Worm (Caenorhabditis elegans) whole organism, young adult: ENCODE data around the gene C49C3.4.

Experiments used
- B0035.1 ChIP-seq: sonication (generic microtip); optimal IDR thresholded peaks from 2 replicates; lab custom pipeline; 2016; ENCODE audit warnings: missing genetic modification characterization, mild to moderate bottlenecking, missing compliant biosample characterization, missing genotype, missing genetic modification reagents
- C17E4.6 ChIP-seq: fragments of 200-800 bp; sonication (Bioruptor generic); IDR thresholded peaks from 2 replicates; pipeline ENCODE4 v1.3.6; 2022; ENCODE audit warnings: missing genetic modification reagents, missing genetic modification characterization, missing compliant biosample characterization
- F22D6.2 ChIP-seq: sonication (generic microtip); optimal IDR thresholded peaks from 2 replicates; lab custom pipeline; 2016; ENCODE audit warnings: mild to moderate bottlenecking, missing genetic modification characterization, missing compliant biosample characterization
- F33H1.4 ChIP-seq: fragments of 200-800 bp; sonication (Bioruptor generic); IDR thresholded peaks from 2 replicates; pipeline ENCODE4 v1.3.6; 2022; ENCODE audit warnings: missing genetic modification reagents, missing genetic modification characterization, missing compliant biosample characterization
- F49E8.2 ChIP-seq: sonication (generic microtip); optimal IDR thresholded peaks from 3 replicates; lab custom pipeline; 2017; ENCODE audit warnings: missing genetic modification characterization, mild to moderate bottlenecking, missing compliant biosample characterization, antibody characterized with exemption, moderate library complexity; ENCODE audit not compliant: insufficient read depth
- F52B5.7 ChIP-seq: sonication (generic microtip); optimal IDR thresholded peaks from 2 replicates; lab custom pipeline; 2016; ENCODE audit warnings: mild to moderate bottlenecking, missing genetic modification characterization, missing compliant biosample characterization
- F57A8.1 ChIP-seq: fragments of 200-800 bp; sonication (Bioruptor generic); optimal IDR thresholded peaks from 2 replicates; lab custom pipeline; 2018; ENCODE audit warnings: mild to moderate bottlenecking, missing genetic modification characterization, moderate library complexity, missing compliant biosample characterization
- Y53F4B.3 ChIP-seq: fragments of 200-800 bp; sonication (Bioruptor generic); IDR thresholded peaks from 2 replicates; pipeline ENCODE4 v1.3.6; 2022; ENCODE audit warnings: missing genetic modification reagents, missing genetic modification characterization, missing compliant biosample characterization
- Y56A3A.18 ChIP-seq: fragments of 200-800 bp; sonication (Bioruptor generic); IDR thresholded peaks from 2 replicates; pipeline ENCODE4 v1.3.6; 2022; ENCODE audit warnings: missing genetic modification reagents, missing genetic modification characterization, missing compliant biosample characterization
- ama-1 ChIP-seq, 3 experiments: fragments of 150-350 bp in 1 of 3; sonication (generic microtip) in 2 of 3; optimal IDR thresholded peaks; 2 replicates each; lab custom pipeline; 2014 to 2018; ENCODE audit warnings: missing biosample characterization in 2 of 3, missing genetic modification characterization in 2 of 3, missing genetic modification reagents in 2 of 3
- aptf-2 ChIP-seq: fragments of 200-800 bp; sonication (Bioruptor generic); conservative IDR thresholded peaks from 2 replicates; pipeline ENCODE4 v1.3.6; 2022; ENCODE audit warnings: missing genetic modification reagents, missing genetic modification characterization, missing compliant biosample characterization
- aptf-3 ChIP-seq: fragments of 200-800 bp; sonication (Bioruptor generic); IDR thresholded peaks from 2 replicates; pipeline ENCODE4 v1.3.6; 2022; ENCODE audit warnings: missing genetic modification characterization, missing compliant biosample characterization
- athp-1 ChIP-seq: sonication (generic microtip); optimal IDR thresholded peaks from 2 replicates; lab custom pipeline; 2017; ENCODE audit warnings: mild to moderate bottlenecking, missing genetic modification characterization, missing compliant biosample characterization
- attf-3 ChIP-seq: fragments of 200-800 bp; sonication (Bioruptor generic); conservative IDR thresholded peaks from 2 replicates; pipeline ENCODE4 v1.3.6; 2022; ENCODE audit warnings: missing genetic modification reagents, missing genetic modification characterization, missing compliant biosample characterization
- bed-1 ChIP-seq: fragments of 200-800 bp; sonication (Bioruptor generic); IDR thresholded peaks from 2 replicates; pipeline ENCODE4 v1.3.6; 2022; ENCODE audit warnings: missing genetic modification reagents, missing genetic modification characterization, missing compliant biosample characterization
- ccch-3 ChIP-seq: fragments of 200-800 bp; sonication (Bioruptor generic); optimal IDR thresholded peaks from 2 replicates; lab custom pipeline; 2018; ENCODE audit warnings: mild to moderate bottlenecking, missing genetic modification characterization, missing compliant biosample characterization
- cebp-1 ChIP-seq, 2 experiments: fragments of 200-800 bp in 1 of 2; sonication (Bioruptor generic) in 1 of 2; sonication (generic microtip) in 1 of 2; IDR thresholded peaks in 1 of 2; optimal IDR thresholded peaks in 1 of 2; 2 replicates each; pipeline versions ENCODE4 v1.3.6 to Lab custom; 2017 to 2022; ENCODE audit warnings: missing compliant biosample characterization in 2 of 2, missing genetic modification characterization in 2 of 2, mild to moderate bottlenecking in 1 of 2, missing genetic modification reagents in 1 of 2, moderate library complexity in 1 of 2
- ceh-40 ChIP-seq: fragments of 200-800 bp; sonication (Bioruptor generic); IDR thresholded peaks from 2 replicates; pipeline ENCODE4 v1.3.6; 2022; ENCODE audit warnings: missing genetic modification characterization, missing compliant biosample characterization
- chd-7 ChIP-seq: sonication (generic microtip); optimal IDR thresholded peaks from 2 replicates; lab custom pipeline; 2016; ENCODE audit warnings: mild to moderate bottlenecking, missing genetic modification characterization, moderate library complexity, missing compliant biosample characterization
- dpff-1 ChIP-seq: sonication (generic microtip); optimal IDR thresholded peaks from 2 replicates; lab custom pipeline; 2017; ENCODE audit warnings: mild to moderate bottlenecking, missing genetic modification characterization, missing compliant biosample characterization
- dpl-1 ChIP-seq: fragments of 150-350 bp; optimal IDR thresholded peaks from 2 replicates; lab custom pipeline; 2014; ENCODE audit warnings: missing biosample characterization, missing genetic modification reagents, missing genetic modification characterization
- egl-18 ChIP-seq: fragments of 200-800 bp; sonication (Bioruptor generic); IDR thresholded peaks from 2 replicates; pipeline ENCODE4 v1.3.6; 2022; ENCODE audit warnings: missing genetic modification reagents, missing genetic modification characterization, missing compliant biosample characterization
- egl-44 ChIP-seq: fragments of 200-800 bp; sonication (Bioruptor generic); IDR thresholded peaks from 2 replicates; pipeline ENCODE4 v1.3.6; 2022; ENCODE audit warnings: missing genetic modification reagents, missing genetic modification characterization, missing compliant biosample characterization
- egrh-3 ChIP-seq: fragments of 200-800 bp; sonication (Bioruptor generic); IDR thresholded peaks from 2 replicates; pipeline ENCODE4 v1.3.6; 2022; ENCODE audit warnings: missing genetic modification reagents, missing genetic modification characterization, missing compliant biosample characterization
- fkh-3 ChIP-seq: sonication (generic microtip); optimal IDR thresholded peaks from 2 replicates; lab custom pipeline; 2016; ENCODE audit warnings: mild to moderate bottlenecking, missing genetic modification characterization, missing compliant biosample characterization
- hlh-12 ChIP-seq: sonication (generic microtip); optimal IDR thresholded peaks from 2 replicates; lab custom pipeline; 2016; ENCODE audit warnings: missing genetic modification characterization, missing compliant biosample characterization
- hmg-1.2 ChIP-seq: fragments of 200-800 bp; sonication (Bioruptor generic); IDR thresholded peaks from 2 replicates; pipeline ENCODE4 v1.3.6; 2022; ENCODE audit warnings: missing genetic modification reagents, missing genetic modification characterization, missing compliant biosample characterization
- hrde-1 ChIP-seq: sonication (generic microtip); optimal IDR thresholded peaks from 2 replicates; lab custom pipeline; 2016; ENCODE audit warnings: missing genetic modification characterization, mild to moderate bottlenecking, missing compliant biosample characterization, moderate library complexity, missing genotype, missing genetic modification reagents, borderline replicate concordance
- lin-35 ChIP-seq, 3 experiments: fragments of 150-350 bp in 2 of 3; sonication (generic microtip) in 1 of 3; optimal IDR thresholded peaks; 2 replicates each; lab custom pipeline; 2014 to 2018; ENCODE audit warnings: missing biosample characterization in 3 of 3, missing genetic modification characterization in 3 of 3, missing genetic modification reagents in 3 of 3
- madf-6 ChIP-seq: fragments of 200-800 bp; sonication (Bioruptor generic); IDR thresholded peaks from 2 replicates; pipeline ENCODE4 v1.3.6; 2022; ENCODE audit warnings: missing genetic modification reagents, missing genetic modification characterization, missing compliant biosample characterization
- mxl-1 ChIP-seq: sonication (generic microtip); optimal IDR thresholded peaks from 2 replicates; lab custom pipeline; 2016; ENCODE audit warnings: missing genetic modification characterization, missing compliant biosample characterization
- nfya-2 ChIP-seq: fragments of 200-800 bp; sonication (Bioruptor generic); IDR thresholded peaks from 2 replicates; pipeline ENCODE4 v1.3.6; 2022; ENCODE audit warnings: missing genetic modification reagents, missing genetic modification characterization, missing compliant biosample characterization
- nhr-120 ChIP-seq: fragments of 200-800 bp; sonication (Bioruptor generic); IDR thresholded peaks from 2 replicates; pipeline ENCODE4 v1.3.6; 2022; ENCODE audit warnings: missing genetic modification characterization, missing compliant biosample characterization
- nhr-80 ChIP-seq: sonication (generic microtip); optimal IDR thresholded peaks from 2 replicates; lab custom pipeline; 2016; ENCODE audit warnings: missing genetic modification characterization, missing compliant biosample characterization
- rcor-1 ChIP-seq: fragments of 200-800 bp; sonication (Bioruptor generic); IDR thresholded peaks from 2 replicates; pipeline ENCODE4 v1.3.6; 2022; ENCODE audit warnings: missing genetic modification reagents, missing genetic modification characterization, missing compliant biosample characterization
- rec-8 ChIP-seq, 2 experiments: sonication (generic microtip); optimal IDR thresholded peaks; 2 replicates each; lab custom pipeline; 2016; ENCODE audit warnings: mild to moderate bottlenecking in 2 of 2, missing genetic modification characterization in 2 of 2, missing genetic modification reagents in 2 of 2, missing genotype in 2 of 2, missing biosample characterization in 1 of 2, missing compliant biosample characterization in 1 of 2, moderate library complexity in 1 of 2
- repo-1 ChIP-seq: sonication (generic microtip); optimal IDR thresholded peaks from 2 replicates; lab custom pipeline; 2017; ENCODE audit warnings: mild to moderate bottlenecking, missing genetic modification characterization, missing compliant biosample characterization
- sdz-38 ChIP-seq: sonication (generic microtip); optimal IDR thresholded peaks from 2 replicates; lab custom pipeline; 2016; ENCODE audit warnings: missing genotype, missing genetic modification characterization, missing compliant biosample characterization
- snpc-3.4 ChIP-seq: sonication (generic microtip); optimal IDR thresholded peaks from 2 replicates; lab custom pipeline; 2017; ENCODE audit warnings: missing genetic modification characterization, mild to moderate bottlenecking, missing compliant biosample characterization, antibody characterized with exemption, moderate library complexity, missing genotype, missing genetic modification reagents
- sptf-2 ChIP-seq: fragments of 200-800 bp; sonication (Bioruptor generic); optimal IDR thresholded peaks from 2 replicates; lab custom pipeline; 2018; ENCODE audit warnings: mild to moderate bottlenecking, missing genetic modification characterization, missing compliant biosample characterization
- zfh-2 ChIP-seq: fragments of 200-800 bp; sonication (Bioruptor generic); conservative IDR thresholded peaks from 2 replicates; pipeline ENCODE4 v1.3.6; 2022; ENCODE audit warnings: missing genetic modification reagents, missing genetic modification characterization, missing compliant biosample characterization
- zim-3 ChIP-seq: sonication (generic microtip); optimal IDR thresholded peaks from 2 replicates; lab custom pipeline; 2017; ENCODE audit warnings: mild to moderate bottlenecking, missing genetic modification characterization, moderate library complexity, missing compliant biosample characterization
- ztf-18 ChIP-seq: sonication (generic microtip); optimal IDR thresholded peaks from 2 replicates; lab custom pipeline; 2016; ENCODE audit warnings: missing genotype, mild to moderate bottlenecking, missing genetic modification characterization, missing compliant biosample characterization
- ztf-26 ChIP-seq: sonication (generic microtip); optimal IDR thresholded peaks from 2 replicates; lab custom pipeline; 2017; ENCODE audit warnings: missing genetic modification characterization, missing compliant biosample characterization
- ztf-3 ChIP-seq: fragments of 200-800 bp; sonication (Bioruptor generic); optimal IDR thresholded peaks from 2 replicates; lab custom pipeline; 2018; ENCODE audit warnings: mild to moderate bottlenecking, missing genetic modification characterization, missing compliant biosample characterization
- ztf-6 ChIP-seq: fragments of 200-800 bp; sonication (Bioruptor generic); IDR thresholded peaks from 2 replicates; pipeline ENCODE4 v1.3.6; 2022; ENCODE audit warnings: missing genetic modification reagents, missing genetic modification characterization, missing compliant biosample characterization

Gene C49C3.4

DNA sequence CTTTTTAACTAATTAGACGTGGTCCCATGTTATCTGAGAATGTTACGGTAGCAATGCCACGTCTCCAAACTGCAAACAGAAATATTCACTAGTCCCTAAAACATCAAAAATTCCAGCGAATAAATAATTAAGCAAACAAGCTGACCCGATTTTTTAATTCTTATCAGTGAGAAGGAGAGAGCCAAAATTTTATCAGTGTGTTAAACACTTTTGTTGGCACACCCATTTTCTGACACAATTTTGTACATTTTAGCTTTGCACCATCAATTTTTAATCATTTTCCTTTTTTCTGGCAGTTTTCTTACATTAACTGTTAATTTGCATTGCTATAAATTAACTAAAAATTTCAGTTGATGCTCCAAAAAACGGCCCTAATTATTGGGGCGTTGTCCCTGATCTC, at the start of gene C49C3.4:
Gene C49C3.4 (plus strand): TSS at position 351 of the 400 bp plus-strand sequence.
- TF ChIP-seq nhr-80 (tag; lab: Kevin White, UChicago): peak; percentile 56
- TF ChIP-seq B0035.1 (tag; lab: Kevin White, UChicago): no peak

DNA sequence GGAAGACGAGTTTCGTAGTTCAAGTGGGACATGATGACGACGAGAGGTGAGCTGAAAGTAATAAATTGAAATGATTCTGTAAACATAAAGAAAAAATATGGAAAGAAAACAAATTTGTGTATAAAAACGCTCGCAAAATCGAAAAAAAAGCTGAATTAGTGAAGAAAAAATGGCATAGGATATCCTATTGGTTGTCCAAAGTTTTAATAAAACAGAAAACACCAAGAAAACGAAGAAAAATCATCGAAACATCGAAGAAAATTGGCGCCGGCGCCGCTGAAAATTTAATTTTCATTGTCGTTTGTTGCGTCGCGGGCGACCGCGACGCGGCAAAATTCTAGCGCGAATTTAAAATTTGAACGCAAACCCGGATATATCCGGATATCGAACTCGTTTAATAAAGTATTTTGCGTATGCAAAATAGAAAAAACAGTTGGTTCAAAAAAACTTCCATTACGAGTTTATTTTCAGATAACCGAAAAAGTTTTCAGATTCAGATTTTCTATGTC, 46.9 kb upstream of the C49C3.4 start, which contains the start of gene gln-5:
Gene gln-5 (minus strand): TSS at position 51 of the 509 bp plus-strand sequence.
- TF ChIP-seq B0035.1 (tag; lab: Kevin White, UChicago) (no peak), dpl-1 (GFP tag; lab: Kevin White, UChicago) (peak; percentile 90), bed-1 (GFP tag; lab: Robert Waterston, UW) (no peak), attf-3 (GFP tag; lab: Robert Waterston, UW) (no peak), F52B5.7 (no peak), mxl-1 (tag; lab: Kevin White, UChicago) (no peak), athp-1 (tag; lab: Kevin White, UChicago) (peak; percentile 16), zfh-2 (GFP tag; lab: Robert Waterston, UW) (no peak), hrde-1 (tag; lab: Kevin White, UChicago) (no peak), hmg-1.2 (GFP tag; lab: Robert Waterston, UW) (peak; percentile 52; the same call in 1 of the 2 replicates), egrh-3 (GFP tag; lab: Robert Waterston, UW) (no peak), ceh-40 (GFP tag; lab: Robert Waterston, UW) (no peak), egl-44 (GFP tag; lab: Robert Waterston, UW) (no peak), sdz-38 (tag; lab: Kevin White, UChicago) (no peak), nhr-80 (tag; lab: Kevin White, UChicago) (no peak), nfya-2 (no peak), rec-8 (tag; optimal IDR thresholded peaks at IDR 0.05; lab: Kevin White, UChicago) (no peak), cebp-1 (GFP tag; IDR thresholded peaks at IDR 0.05; lab: Robert Waterston, UW) (no peak), cebp-1 (tag; optimal IDR thresholded peaks at IDR 0.05; lab: Kevin White, UChicago) (no peak), Y53F4B.3 (no peak), nhr-120 (GFP tag; lab: Robert Waterston, UW) (no peak), ztf-26 (no peak), rcor-1 (GFP tag; lab: Robert Waterston, UW) (peak; percentile 77), dpff-1 (tag; lab: Kevin White, UChicago) (no peak), egl-18 (no peak), zim-3 (tag; lab: Kevin White, UChicago) (no peak), sptf-2 (GFP tag; lab: Kevin White, UChicago) (no peak), lin-35 (GFP tag; optimal IDR thresholded peaks at IDR 0.05; lab: Kevin White, UChicago) (peak in 1 of 3 experiments; percentile 7), aptf-3 (no peak), ztf-18 (tag; lab: Kevin White, UChicago) (no peak), aptf-2 (GFP tag; lab: Robert Waterston, UW) (no peak), F33H1.4 (GFP tag; lab: Robert Waterston, UW) (peak; percentile 74), C17E4.6 (GFP tag; lab: Robert Waterston, UW) (peak; percentile 87), Y56A3A.18 (GFP tag; lab: Robert Waterston, UW) (no peak), chd-7 (tag; lab: Kevin White, UChicago) (no peak), repo-1 (tag; lab: Kevin White, UChicago) (no peak), madf-6 (GFP tag; lab: Robert Waterston, UW) (peak; percentile 98), ztf-3 (GFP tag; lab: Kevin White, UChicago) (no peak), snpc-3.4 (tag; lab: Kevin White, UChicago) (peak; percentile 82), hlh-12 (tag; lab: Kevin White, UChicago) (no peak), fkh-3 (tag; lab: Kevin White, UChicago) (no peak), F49E8.2 (tag; lab: Kevin White, UChicago) (peak; percentile 48), F22D6.2 (no peak), ama-1 (optimal IDR thresholded peaks at IDR 0.05; lab: Kevin White, UChicago) (no peak), ama-1 (GFP tag; optimal IDR thresholded peaks at IDR 0.05; lab: Kevin White, UChicago) (no peak), ztf-6 (GFP tag; lab: Robert Waterston, UW) (no peak), F57A8.1 (GFP tag; lab: Kevin White, UChicago) (no peak), ccch-3 (GFP tag; lab: Kevin White, UChicago) (no peak)
